Worm (Caenorhabditis elegans) whole organism, L3 larva: ENCODE measurements around the gene F56C3.4.

Experiments used
- ama-1 ChIP-seq: fragments of 150-350 bp; optimal IDR thresholded peaks from 2 replicates; lab custom pipeline; 2018
- nhr-11 ChIP-seq: fragments of 150-350 bp; optimal IDR thresholded peaks from 2 replicates; lab custom pipeline; 2014; ENCODE audit warnings: missing biosample characterization, missing genetic modification characterization
- nhr-25 ChIP-seq: sonication (generic microtip); optimal IDR thresholded peaks from 2 replicates; lab custom pipeline; 2017; ENCODE audit warnings: missing biosample characterization, missing genetic modification characterization
- nhr-28 ChIP-seq: fragments of 150-350 bp; optimal IDR thresholded peaks from 2 replicates; lab custom pipeline; 2014; ENCODE audit warnings: missing biosample characterization, missing genetic modification characterization
- nhr-76 ChIP-seq: fragments of 150-350 bp; sonication (generic microtip); optimal IDR thresholded peaks from 5 replicates; lab custom pipeline; 2014; ENCODE audit warnings: missing biosample characterization, missing genetic modification characterization
- nhr-77 ChIP-seq: fragments of 150-350 bp; optimal IDR thresholded peaks from 2 replicates; lab custom pipeline; 2014; ENCODE audit warnings: missing biosample characterization, missing genetic modification characterization
- pha-4 ChIP-seq: fragments of 150-350 bp; optimal IDR thresholded peaks from 2 replicates; lab custom pipeline; 2014; ENCODE audit warnings: missing biosample characterization, missing genetic modification reagents, missing genetic modification characterization
- snpc-4 ChIP-seq: fragments of 150-350 bp; optimal IDR thresholded peaks from 2 replicates; lab custom pipeline; 2014; ENCODE audit warnings: missing biosample characterization, missing genetic modification characterization
- unc-62 ChIP-seq: fragments of 150-350 bp; sonication (generic microtip); optimal IDR thresholded peaks from 4 replicates; lab custom pipeline; 2014; ENCODE audit warnings: missing biosample characterization, missing genetic modification reagents, missing genetic modification characterization

- TF ChIP-seq nhr-25 (tag; lab: Kevin White, UChicago) (no peak), nhr-28 (tag; lab: Kevin White, UChicago) (no peak), snpc-4 (tag; lab: Kevin White, UChicago) (no peak), nhr-11 (tag; lab: Kevin White, UChicago) (no peak), ama-1 (lab: Kevin White, UChicago) (no peak), nhr-77 (no peak), pha-4 (no peak), nhr-76 (tag; lab: Kevin White, UChicago) (no peak), unc-62 (GFP tag; lab: Kevin White, UChicago) (no peak)
Measured at ce11 chrX:1329847-1330246, 30.7 kb downstream of the F56C3.4 start, which contains the start of gene F21E9.2.
